Fruit fly (Drosophila melanogaster) whole organism, embryonic: ENCODE data around the gene Cipc.
A peak's percentile ranks its signal among the peaks of the same experiment; 100 is the strongest.

ENCODE experiments used
- ATbp ChIP-seq: fragments of 200-800 bp; sonication (Bioruptor generic); optimal IDR thresholded peaks from 2 replicates; lab custom pipeline; 2017; ENCODE audit warnings: missing biosample characterization, mild to moderate bottlenecking, missing genetic modification characterization, missing genetic modification reagents
- Atf6 ChIP-seq: fragments of 200-800 bp; sonication (Bioruptor generic); IDR thresholded peaks from 2 replicates; pipeline ENCODE4 v1.3.6; 2022; ENCODE audit warnings: missing biosample characterization, missing genetic modification characterization
- CG11398 ChIP-seq: fragments of 200-800 bp; sonication (Bioruptor generic); optimal IDR thresholded peaks from 2 replicates; lab custom pipeline; 2016; ENCODE audit warnings: missing biosample characterization, missing genetic modification characterization
- CG11696 ChIP-seq: fragments of 200-800 bp; sonication (Bioruptor generic); IDR thresholded peaks from 2 replicates; pipeline ENCODE4 v1.3.6; 2022; ENCODE audit warnings: missing biosample characterization, missing genetic modification characterization
- CG12155 ChIP-seq: fragments of 200-800 bp; sonication (Bioruptor generic); optimal IDR thresholded peaks from 3 replicates; lab custom pipeline; 2016; ENCODE audit warnings: missing biosample characterization, missing genetic modification characterization
- CG15011 ChIP-seq: fragments of 200-800 bp; sonication (Bioruptor generic); optimal IDR thresholded peaks from 3 replicates; lab custom pipeline; 2018; ENCODE audit warnings: missing biosample characterization, mild to moderate bottlenecking, missing genetic modification characterization
- CG15269 ChIP-seq: fragments of 200-800 bp; sonication (Bioruptor generic); optimal IDR thresholded peaks from 2 replicates; lab custom pipeline; 2018; ENCODE audit warnings: missing biosample characterization, mild to moderate bottlenecking, missing genetic modification characterization, moderate library complexity
- CG1647 ChIP-seq: fragments of 200-800 bp; sonication (Bioruptor generic); optimal IDR thresholded peaks from 3 replicates; lab custom pipeline; 2016; ENCODE audit warnings: missing biosample characterization, missing genetic modification characterization
- CG1792 ChIP-seq: fragments of 200-800 bp; sonication (Bioruptor generic); optimal IDR thresholded peaks from 2 replicates; lab custom pipeline; 2016; ENCODE audit warnings: missing biosample characterization, missing genetic modification characterization
- CG30431 ChIP-seq: fragments of 200-800 bp; sonication (Bioruptor generic); optimal IDR thresholded peaks from 2 replicates; lab custom pipeline; 2017; ENCODE audit warnings: missing biosample characterization, missing genetic modification characterization
- CG3407 ChIP-seq: fragments of 200-800 bp; sonication (Bioruptor generic); optimal IDR thresholded peaks from 2 replicates; lab custom pipeline; 2018; ENCODE audit warnings: missing biosample characterization, mild to moderate bottlenecking, missing genetic modification characterization
- CG34422 ChIP-seq: fragments of 200-800 bp; sonication (Bioruptor generic); IDR thresholded peaks from 3 replicates; pipeline ENCODE4 v1.3.6; 2022; ENCODE audit warnings: missing biosample characterization, missing genetic modification characterization
- CG4707 ChIP-seq: fragments of 200-800 bp; sonication (Bioruptor generic); optimal IDR thresholded peaks from 2 replicates; lab custom pipeline; 2018; ENCODE audit warnings: missing biosample characterization, mild to moderate bottlenecking, missing genetic modification characterization, moderate library complexity
- CG7271 ChIP-seq: fragments of 200-800 bp; sonication (Bioruptor generic); optimal IDR thresholded peaks from 2 replicates; lab custom pipeline; 2018; ENCODE audit warnings: missing biosample characterization, mild to moderate bottlenecking, missing genetic modification characterization, moderate library complexity
- CG7556 ChIP-seq: fragments of 200-800 bp; sonication (Bioruptor generic); optimal IDR thresholded peaks from 2 replicates; lab custom pipeline; 2017; ENCODE audit warnings: missing biosample characterization, mild to moderate bottlenecking, missing genetic modification characterization
- CG7839 ChIP-seq: fragments of 200-800 bp; sonication (Bioruptor generic); optimal IDR thresholded peaks from 3 replicates; lab custom pipeline; 2018; ENCODE audit warnings: missing biosample characterization, mild to moderate bottlenecking, missing genetic modification characterization, moderate library complexity
- CG7928 ChIP-seq: fragments of 200-800 bp; sonication (Bioruptor generic); optimal IDR thresholded peaks from 2 replicates; lab custom pipeline; 2017; ENCODE audit warnings: missing biosample characterization, mild to moderate bottlenecking, missing genetic modification characterization
- CG7987 ChIP-seq: fragments of 200-800 bp; sonication (Bioruptor generic); optimal IDR thresholded peaks from 2 replicates; lab custom pipeline; 2018; ENCODE audit warnings: missing biosample characterization, mild to moderate bottlenecking, missing genetic modification characterization, moderate library complexity
- CG8290 ChIP-seq, 3 experiments: fragments of 200-800 bp; sonication (Bioruptor generic); optimal IDR thresholded peaks; 2 replicates each; lab custom pipeline; 2016 to 2019; ENCODE audit warnings: missing biosample characterization in 3 of 3, missing genetic modification characterization in 3 of 3, mild to moderate bottlenecking in 2 of 3, moderate library complexity in 1 of 3
- CG8944 ChIP-seq: fragments of 200-800 bp; sonication (Bioruptor generic); optimal IDR thresholded peaks from 3 replicates; lab custom pipeline; 2016; ENCODE audit warnings: missing biosample characterization, missing genetic modification characterization
- CG9215 ChIP-seq: fragments of 200-800 bp; sonication (Bioruptor generic); IDR thresholded peaks from 2 replicates; pipeline ENCODE4 v1.3.6; 2022; ENCODE audit warnings: missing biosample characterization, missing genetic modification characterization
- Dad ChIP-seq: fragments of 200-800 bp; sonication (Bioruptor generic); optimal IDR thresholded peaks from 3 replicates; lab custom pipeline; 2016; ENCODE audit warnings: missing biosample characterization, missing genetic modification characterization
- ERR ChIP-seq: fragments of 200-800 bp; sonication (Bioruptor generic); optimal IDR thresholded peaks from 2 replicates; lab custom pipeline; 2016; ENCODE audit warnings: missing biosample characterization, missing genetic modification characterization
- Gsc ChIP-seq: fragments of 200-800 bp; sonication (Bioruptor generic); IDR thresholded peaks from 2 replicates; pipeline ENCODE4 v1.3.6; 2022; ENCODE audit warnings: missing biosample characterization, missing genetic modification characterization
- MBD-R2 ChIP-seq: fragments of 200-800 bp; sonication (Bioruptor generic); IDR thresholded peaks from 2 replicates; pipeline ENCODE4 v1.3.6; 2022; ENCODE audit warnings: missing biosample characterization, missing genetic modification characterization
- Meics ChIP-seq: fragments of 200-800 bp; sonication (Bioruptor generic); optimal IDR thresholded peaks from 2 replicates; lab custom pipeline; 2017; ENCODE audit warnings: missing biosample characterization, mild to moderate bottlenecking, missing genetic modification characterization
- Ptx1 ChIP-seq: fragments of 200-800 bp; sonication (Bioruptor generic); IDR thresholded peaks from 2 replicates; pipeline ENCODE4 v1.3.6; 2022; ENCODE audit warnings: missing biosample characterization, missing genetic modification characterization
- Rx ChIP-seq: fragments of 200-800 bp; sonication (Bioruptor generic); IDR thresholded peaks from 2 replicates; pipeline ENCODE4 v1.3.6; 2022; ENCODE audit warnings: missing biosample characterization, missing genetic modification characterization
- Scr ChIP-seq: fragments of 200-800 bp; sonication (Bioruptor generic); IDR thresholded peaks from 2 replicates; pipeline ENCODE4 v1.3.6; 2022; ENCODE audit warnings: missing biosample characterization, missing genetic modification characterization; ENCODE audit not compliant: partially characterized antibody
- TFAM ChIP-seq: fragments of 200-800 bp; sonication (Bioruptor generic); optimal IDR thresholded peaks from 2 replicates; lab custom pipeline; 2017; ENCODE audit warnings: missing biosample characterization, missing genetic modification characterization, inconsistent platforms
- YL-1 ChIP-seq: fragments of 200-800 bp; sonication (Bioruptor generic); optimal IDR thresholded peaks from 3 replicates; lab custom pipeline; 2017; ENCODE audit warnings: missing biosample characterization, mild to moderate bottlenecking, missing genetic modification characterization
- ato ChIP-seq: fragments of 200-800 bp; sonication (Bioruptor generic); IDR thresholded peaks from 2 replicates; pipeline ENCODE4 v1.3.6; 2022; ENCODE audit warnings: missing biosample characterization, missing genetic modification characterization; ENCODE audit not compliant: partially characterized antibody
- bcd ChIP-seq: fragments of 200-800 bp; sonication (Bioruptor generic); optimal IDR thresholded peaks from 2 replicates; lab custom pipeline; 2017; ENCODE audit warnings: missing biosample characterization, mild to moderate bottlenecking, missing genetic modification characterization
- dmrt11E ChIP-seq: fragments of 200-800 bp; sonication (Bioruptor generic); optimal IDR thresholded peaks from 3 replicates; lab custom pipeline; 2018; ENCODE audit warnings: missing biosample characterization, mild to moderate bottlenecking, missing genetic modification characterization, moderate library complexity
- hkb ChIP-seq, 2 experiments: fragments of 200-800 bp in 1 of 2; fragments of >200 bp in 1 of 2; sonication (Bioruptor generic) in 1 of 2; IDR thresholded peaks in 1 of 2; optimal IDR thresholded peaks in 1 of 2; 2 replicates each; pipeline versions ENCODE4 v1.3.6 to Lab custom; 2017 to 2022; ENCODE audit warnings: missing biosample characterization in 1 of 2, missing genetic modification characterization in 1 of 2
- inv ChIP-seq: fragments of 200-800 bp; sonication (Bioruptor generic); IDR thresholded peaks from 2 replicates; pipeline ENCODE4 v1.3.6; 2022; ENCODE audit warnings: missing biosample characterization, missing genetic modification characterization; ENCODE audit not compliant: partially characterized antibody
- jing ChIP-seq: fragments of 200-800 bp; sonication (Bioruptor generic); optimal IDR thresholded peaks from 2 replicates; lab custom pipeline; 2018; ENCODE audit warnings: missing biosample characterization, mild to moderate bottlenecking, missing genetic modification characterization
- kay ChIP-seq: fragments of 200-800 bp; sonication (Bioruptor generic); optimal IDR thresholded peaks from 2 replicates; lab custom pipeline; 2016; ENCODE audit warnings: missing biosample characterization, missing genetic modification characterization
- lilli ChIP-seq: fragments of 200-800 bp; sonication (Bioruptor generic); optimal IDR thresholded peaks from 3 replicates; lab custom pipeline; 2016; ENCODE audit warnings: missing biosample characterization, missing genetic modification characterization
- nmo ChIP-seq: fragments of 200-800 bp; sonication (Bioruptor generic); optimal IDR thresholded peaks from 2 replicates; lab custom pipeline; 2018; ENCODE audit warnings: missing biosample characterization, mild to moderate bottlenecking, missing genetic modification characterization, moderate library complexity
- odd ChIP-seq: fragments of 200-800 bp; sonication (Bioruptor generic); optimal IDR thresholded peaks from 2 replicates; lab custom pipeline; 2017; ENCODE audit warnings: missing biosample characterization, mild to moderate bottlenecking, missing genetic modification characterization
- onecut ChIP-seq: fragments of 200-800 bp; sonication (Bioruptor generic); IDR thresholded peaks from 2 replicates; pipeline ENCODE4 v1.3.6; 2022; ENCODE audit warnings: missing biosample characterization, missing genetic modification characterization
- rib ChIP-seq: fragments of 200-800 bp; sonication (Bioruptor generic); IDR thresholded peaks from 2 replicates; pipeline ENCODE4 v1.3.6; 2022; ENCODE audit warnings: missing biosample characterization, missing genetic modification characterization
- sc ChIP-seq, 3 experiments: fragments of >200 bp in 2 of 3; fragments of 200-800 bp in 1 of 3; sonication (Bioruptor generic) in 1 of 3; optimal IDR thresholded peaks; 2 replicates in 2 of 3; 3 replicates in 1 of 3; lab custom pipeline; 2017; ENCODE audit warnings: mild to moderate bottlenecking in 1 of 3, missing biosample characterization in 1 of 3, missing genetic modification characterization in 1 of 3, missing genetic modification reagents in 1 of 3
- sd ChIP-seq: fragments of 200-800 bp; sonication (Bioruptor generic); optimal IDR thresholded peaks from 3 replicates; lab custom pipeline; 2018; ENCODE audit warnings: missing biosample characterization, mild to moderate bottlenecking, missing genetic modification characterization, moderate library complexity
- sisA ChIP-seq: fragments of 200-800 bp; sonication (Bioruptor generic); IDR thresholded peaks from 2 replicates; pipeline ENCODE4 v1.3.6; 2022; ENCODE audit warnings: missing biosample characterization, missing genetic modification characterization
- stwl ChIP-seq: fragments of 200-800 bp; sonication (Bioruptor generic); optimal IDR thresholded peaks from 3 replicates; lab custom pipeline; 2018; ENCODE audit warnings: missing biosample characterization, mild to moderate bottlenecking, missing genetic modification characterization, moderate library complexity
- sug ChIP-seq: fragments of 200-800 bp; optimal IDR thresholded peaks from 2 replicates; lab custom pipeline; 2019; ENCODE audit warnings: missing biosample characterization, mild to moderate bottlenecking, missing genetic modification characterization, moderate library complexity
- yki ChIP-seq: fragments of >200 bp; optimal IDR thresholded peaks from 3 replicates; lab custom pipeline; 2018

The Cipc gene

dm6 chr3R:26117465-26118081 lies 10.9 kb downstream of the Cipc start (continued):
- TF ChIP-seq CG11398 (GFP tag; lab: Kevin White, UChicago): no peak
- no peak for TF ChIP-seq sisA (GFP tag; lab: Robert Waterston, UW)
- TF ChIP-seq CG9215 (GFP tag; lab: Robert Waterston, UW): peak; percentile 43
- no peak; the same call in 1 of the 2 replicates for TF ChIP-seq onecut
- no peak for TF ChIP-seq CG1647 (GFP tag; lab: Kevin White, UChicago)
- no peak for TF ChIP-seq dmrt11E (tag; lab: Kevin White, UChicago)
- no peak for TF ChIP-seq CG30431 (GFP tag; lab: Kevin White, UChicago)
- peak; percentile 60 for TF ChIP-seq rib (GFP tag; lab: Robert Waterston, UW)
- TF ChIP-seq Scr (GFP tag; lab: Robert Waterston, UW): no peak
- TF ChIP-seq TFAM (GFP tag; lab: Kevin White, UChicago): no peak
- TF ChIP-seq odd (GFP tag; lab: Kevin White, UChicago): peak; percentile 17
- TF ChIP-seq CG1792 (GFP tag; lab: Kevin White, UChicago): no peak
- peak; percentile 63 for TF ChIP-seq sug (tag; lab: Kevin White, UChicago)
- TF ChIP-seq ato (GFP tag; lab: Robert Waterston, UW): no peak
- no peak for TF ChIP-seq CG3407 (GFP tag; lab: Kevin White, UChicago)
- TF ChIP-seq CG7271 (tag; lab: Kevin White, UChicago): no peak
- TF ChIP-seq jing (GFP tag; lab: Kevin White, UChicago): no peak
- peak; percentile 48; the same call in 1 of the 2 replicates for TF ChIP-seq Atf6 (GFP tag; lab: Robert Waterston, UW)
- TF ChIP-seq CG7556 (GFP tag; lab: Kevin White, UChicago): peak; percentile 79
- TF ChIP-seq CG4707 (GFP tag; lab: Kevin White, UChicago): no peak
- TF ChIP-seq stwl (tag; lab: Kevin White, UChicago): no peak
- TF ChIP-seq CG34422 (GFP tag; lab: Robert Waterston, UW): no peak; the same call in 2 of the 3 replicates
- TF ChIP-seq kay (GFP tag; lab: Kevin White, UChicago): no peak
- TF ChIP-seq hkb (optimal IDR thresholded peaks at IDR 0.05; lab: Kevin White, UChicago): no peak
- peak; percentile 58 for TF ChIP-seq hkb (GFP tag; IDR thresholded peaks at IDR 0.05; lab: Robert Waterston, UW)
- TF ChIP-seq MBD-R2: no peak
- TF ChIP-seq CG8944 (GFP tag; lab: Kevin White, UChicago): no peak
- TF ChIP-seq ATbp: peak; percentile 51
- TF ChIP-seq inv (GFP tag; lab: Robert Waterston, UW): no peak
- TF ChIP-seq Meics: peak; percentile 75
- TF ChIP-seq CG7839 (tag; lab: Kevin White, UChicago): peak; percentile 69
- peak; percentile 50 for TF ChIP-seq nmo (GFP tag; lab: Kevin White, UChicago)
- peak; percentile 35 for TF ChIP-seq sd (tag; lab: Kevin White, UChicago)
- TF ChIP-seq CG12155 (GFP tag; lab: Kevin White, UChicago): peak; percentile 35
- peak; percentile 19 for TF ChIP-seq CG7987 (GFP tag; lab: Kevin White, UChicago)
- peak; percentile 51 for TF ChIP-seq bcd (GFP tag; lab: Kevin White, UChicago)
- no peak for TF ChIP-seq ERR (GFP tag; lab: Kevin White, UChicago)
- TF ChIP-seq Dad (GFP tag; lab: Kevin White, UChicago): no peak
- no peak for TF ChIP-seq CG15011 (GFP tag; lab: Kevin White, UChicago)
- TF ChIP-seq yki (lab: Kevin White, UChicago): no peak
- peak; percentile 64 for TF ChIP-seq CG15269
- no peak for TF ChIP-seq CG7928
- TF ChIP-seq Rx (GFP tag; lab: Robert Waterston, UW): no peak
- no peak for TF ChIP-seq CG11696 (GFP tag; lab: Robert Waterston, UW)
- peak; percentile 33 for TF ChIP-seq lilli (GFP tag; lab: Kevin White, UChicago)
- no peak for TF ChIP-seq YL-1
- no peak for TF ChIP-seq sc (optimal IDR thresholded peaks at IDR 0.05; lab: Kevin White, UChicago)
- TF ChIP-seq sc (GFP tag; optimal IDR thresholded peaks at IDR 0.05; lab: Kevin White, UChicago): no peak
- no peak for TF ChIP-seq Gsc (GFP tag; lab: Robert Waterston, UW)
- no peak for TF ChIP-seq CG8290 (GFP tag; optimal IDR thresholded peaks at IDR 0.05; lab: Kevin White, UChicago)
- peak in 1 of 2 experiments; percentile 59 for TF ChIP-seq CG8290 (tag; optimal IDR thresholded peaks at IDR 0.05; lab: Kevin White, UChicago)
- peak; percentile 57 for TF ChIP-seq Ptx1
